Worm (Caenorhabditis elegans) whole organism, L1 larva: ENCODE data around the gene dat-1.

Source experiments
- C16A3.4 ChIP-seq: fragments of 150-350 bp; optimal IDR thresholded peaks from 2 replicates; lab custom pipeline; 2014; ENCODE audit warnings: missing biosample characterization, missing genetic modification characterization
- F16B12.6 ChIP-seq: fragments of 150-350 bp; optimal IDR thresholded peaks from 2 replicates; lab custom pipeline; 2014; ENCODE audit warnings: missing biosample characterization, missing genetic modification characterization
- aha-1 ChIP-seq: fragments of 150-350 bp; optimal IDR thresholded peaks from 2 replicates; lab custom pipeline; 2014; ENCODE audit warnings: missing biosample characterization, missing genetic modification characterization
- aly-2 ChIP-seq: fragments of 150-350 bp; optimal IDR thresholded peaks from 2 replicates; lab custom pipeline; 2014; ENCODE audit warnings: missing biosample characterization, missing genetic modification characterization
- ama-1 ChIP-seq: fragments of 150-350 bp; optimal IDR thresholded peaks from 2 replicates; lab custom pipeline; 2014
- ceh-63 ChIP-seq: fragments of 200-800 bp; sonication (Bioruptor generic); optimal IDR thresholded peaks from 2 replicates; lab custom pipeline; 2018; ENCODE audit warnings: mild to moderate bottlenecking, missing genetic modification characterization, missing compliant biosample characterization
- dpl-1 ChIP-seq, 3 experiments: fragments of 150-350 bp in 2 of 3; sonication (generic microtip) in 1 of 3; optimal IDR thresholded peaks; 2 replicates each; lab custom pipeline; 2014 to 2017; ENCODE audit warnings: missing biosample characterization in 3 of 3, missing genetic modification characterization in 3 of 3, missing genetic modification reagents in 3 of 3
- dsc-1 ChIP-seq: sonication (generic microtip); optimal IDR thresholded peaks from 2 replicates; lab custom pipeline; 2016; ENCODE audit warnings: mild to moderate bottlenecking, missing genetic modification characterization, missing compliant biosample characterization
- efl-1 ChIP-seq, 4 experiments: fragments of 150-350 bp; optimal IDR thresholded peaks in 3 of 4; peaks in 1 of 4; 1 replicate in 1 of 4; 2 replicates in 3 of 4; lab custom pipeline; 2014; ENCODE audit warnings: missing biosample characterization in 2 of 4, missing genetic modification characterization in 2 of 4, missing genetic modification reagents in 2 of 4
- egl-27 ChIP-seq, 2 experiments: fragments of 150-350 bp in 1 of 2; sonication (generic microtip); optimal IDR thresholded peaks; 3 replicates each; lab custom pipeline; 2017 to 2018; ENCODE audit warnings: missing biosample characterization in 2 of 2, missing genetic modification characterization in 2 of 2, missing genetic modification reagents in 2 of 2
- elt-2 ChIP-seq: sonication (generic microtip); optimal IDR thresholded peaks from 2 replicates; lab custom pipeline; 2016; ENCODE audit warnings: missing genetic modification characterization, mild to moderate bottlenecking, inconsistent platforms, missing compliant biosample characterization, missing genetic modification reagents
- elt-3 ChIP-seq, 6 experiments: fragments of 150-350 bp in 1 of 6; sonication (generic microtip); optimal IDR thresholded peaks; 2 replicates each; lab custom pipeline; 2017 to 2018; ENCODE audit warnings: missing biosample characterization in 6 of 6, missing genetic modification characterization in 6 of 6, inconsistent platforms in 1 of 6
- ets-5 ChIP-seq: fragments of 200-800 bp; sonication (Bioruptor generic); IDR thresholded peaks from 2 replicates; pipeline ENCODE4 v1.3.6; 2022; ENCODE audit warnings: missing genetic modification characterization, missing compliant biosample characterization
- fkh-10 ChIP-seq: sonication (generic microtip); optimal IDR thresholded peaks from 2 replicates; lab custom pipeline; 2017; ENCODE audit warnings: missing biosample characterization, missing genetic modification reagents, missing genetic modification characterization
- fkh-8 ChIP-seq: sonication (generic microtip); optimal IDR thresholded peaks from 2 replicates; lab custom pipeline; 2016; ENCODE audit warnings: mild to moderate bottlenecking, missing genetic modification characterization, missing compliant biosample characterization
- grh-1 ChIP-seq: fragments of 200-800 bp; sonication (Bioruptor generic); IDR thresholded peaks from 2 replicates; pipeline ENCODE4 v1.3.6; 2022; ENCODE audit warnings: missing genetic modification reagents, missing genetic modification characterization, missing compliant biosample characterization
- hlh-17 ChIP-seq: fragments of 200-800 bp; sonication (Bioruptor generic); optimal IDR thresholded peaks from 2 replicates; lab custom pipeline; 2018; ENCODE audit warnings: missing genetic modification characterization, mild to moderate bottlenecking, missing compliant biosample characterization, moderate library complexity, borderline replicate concordance
- isw-1 ChIP-seq: fragments of 200-800 bp; sonication (Bioruptor generic); IDR thresholded peaks from 2 replicates; pipeline ENCODE4 v1.3.6; 2022; ENCODE audit warnings: missing genetic modification characterization, missing compliant biosample characterization
- jun-1 ChIP-seq: fragments of 150-350 bp; optimal IDR thresholded peaks from 2 replicates; lab custom pipeline; 2014; ENCODE audit warnings: missing biosample characterization, missing genetic modification reagents, missing genetic modification characterization
- lin-13 ChIP-seq: fragments of 150-350 bp; optimal IDR thresholded peaks from 2 replicates; lab custom pipeline; 2014; ENCODE audit warnings: missing biosample characterization, missing genetic modification reagents, missing genetic modification characterization
- lin-14 ChIP-seq: fragments of 200-800 bp; sonication (Bioruptor generic); optimal IDR thresholded peaks from 2 replicates; lab custom pipeline; 2018; ENCODE audit warnings: mild to moderate bottlenecking, missing genetic modification characterization, moderate library complexity, missing compliant biosample characterization
- lin-35 ChIP-seq, 2 experiments: fragments of 150-350 bp; optimal IDR thresholded peaks; 2 replicates each; lab custom pipeline; 2014; ENCODE audit warnings: missing biosample characterization in 2 of 2, missing genetic modification characterization in 2 of 2, missing genetic modification reagents in 2 of 2
- lin-39 ChIP-seq: fragments of 150-350 bp; optimal IDR thresholded peaks from 2 replicates; lab custom pipeline; 2014; ENCODE audit warnings: missing biosample characterization, missing genetic modification reagents, missing genetic modification characterization
- lsy-2 ChIP-seq, 2 experiments: fragments of 150-350 bp; optimal IDR thresholded peaks; 2 replicates each; lab custom pipeline; 2014; ENCODE audit warnings: missing biosample characterization in 2 of 2, missing genetic modification characterization in 2 of 2
- mef-2 ChIP-seq: fragments of 150-350 bp; optimal IDR thresholded peaks from 2 replicates; lab custom pipeline; 2014; ENCODE audit warnings: missing biosample characterization, missing genetic modification characterization
- mep-1 ChIP-seq: fragments of 150-350 bp; optimal IDR thresholded peaks from 2 replicates; lab custom pipeline; 2014; ENCODE audit warnings: missing biosample characterization, missing genetic modification characterization
- nhr-11 ChIP-seq: fragments of 150-350 bp; optimal IDR thresholded peaks from 2 replicates; lab custom pipeline; 2014; ENCODE audit warnings: missing biosample characterization, missing genetic modification characterization
- nhr-12 ChIP-seq: sonication (generic microtip); optimal IDR thresholded peaks from 2 replicates; lab custom pipeline; 2017; ENCODE audit warnings: missing biosample characterization, missing genetic modification characterization
- nhr-20 ChIP-seq: sonication (generic microtip); optimal IDR thresholded peaks from 2 replicates; lab custom pipeline; 2016; ENCODE audit warnings: mild to moderate bottlenecking, missing genetic modification characterization, missing compliant biosample characterization
- nhr-237 ChIP-seq: fragments of 150-350 bp; optimal IDR thresholded peaks from 2 replicates; lab custom pipeline; 2014; ENCODE audit warnings: missing biosample characterization, missing genetic modification characterization
- nhr-28 ChIP-seq: fragments of 150-350 bp; optimal IDR thresholded peaks from 2 replicates; lab custom pipeline; 2014; ENCODE audit warnings: missing biosample characterization, missing genetic modification characterization
- nhr-47 ChIP-seq: sonication (generic microtip); optimal IDR thresholded peaks from 2 replicates; lab custom pipeline; 2016; ENCODE audit warnings: mild to moderate bottlenecking, missing genetic modification characterization, moderate library complexity, missing compliant biosample characterization
- nhr-77 ChIP-seq: fragments of 150-350 bp; optimal IDR thresholded peaks from 2 replicates; lab custom pipeline; 2014; ENCODE audit warnings: missing biosample characterization, missing genetic modification characterization
- nhr-84 ChIP-seq: sonication (generic microtip); optimal IDR thresholded peaks from 2 replicates; lab custom pipeline; 2017; ENCODE audit warnings: missing biosample characterization, missing genetic modification characterization
- nhr-85 ChIP-seq: sonication (generic microtip); peaks from one replicate; lab custom pipeline; 2016; ENCODE audit warnings: missing genetic modification characterization, inconsistent platforms, missing compliant biosample characterization
- nhr-90 ChIP-seq: sonication (generic microtip); optimal IDR thresholded peaks from 2 replicates; lab custom pipeline; 2016; ENCODE audit warnings: mild to moderate bottlenecking, missing genetic modification characterization, missing compliant biosample characterization; ENCODE audit not compliant: poor library complexity
- pax-3 ChIP-seq: fragments of 200-800 bp; sonication (Bioruptor generic); optimal IDR thresholded peaks from 2 replicates; lab custom pipeline; 2018; ENCODE audit warnings: mild to moderate bottlenecking, missing genetic modification characterization, moderate library complexity, missing compliant biosample characterization
- skn-1 ChIP-seq: fragments of 150-350 bp; optimal IDR thresholded peaks from 2 replicates; lab custom pipeline; 2014; ENCODE audit warnings: missing biosample characterization, missing genetic modification characterization
- snpc-4 ChIP-seq: fragments of 150-350 bp; optimal IDR thresholded peaks from 2 replicates; lab custom pipeline; 2014; ENCODE audit warnings: missing biosample characterization, missing genetic modification characterization
- snu-23 ChIP-seq: sonication (generic microtip); optimal IDR thresholded peaks from 2 replicates; lab custom pipeline; 2016; ENCODE audit warnings: missing genetic modification characterization, missing compliant biosample characterization
- sox-4 ChIP-seq: sonication (generic microtip); optimal IDR thresholded peaks from 2 replicates; lab custom pipeline; 2016; ENCODE audit warnings: missing genetic modification characterization, missing compliant biosample characterization
- sptf-1 ChIP-seq: fragments of 150-350 bp; optimal IDR thresholded peaks from 2 replicates; lab custom pipeline; 2014; ENCODE audit warnings: missing biosample characterization, missing genetic modification characterization
- swsn-7 ChIP-seq: sonication (generic microtip); optimal IDR thresholded peaks from 2 replicates; lab custom pipeline; 2016; ENCODE audit warnings: missing genetic modification characterization, missing compliant biosample characterization
- tlp-1 ChIP-seq: fragments of 150-350 bp; optimal IDR thresholded peaks from 2 replicates; lab custom pipeline; 2014; ENCODE audit warnings: missing biosample characterization, missing genetic modification characterization
- unc-130 ChIP-seq: fragments of 150-350 bp; optimal IDR thresholded peaks from 2 replicates; lab custom pipeline; 2017; ENCODE audit warnings: missing biosample characterization, missing genetic modification characterization, inconsistent platforms
- unc-62 ChIP-seq: fragments of 150-350 bp; optimal IDR thresholded peaks from 2 replicates; lab custom pipeline; 2014; ENCODE audit warnings: missing biosample characterization, missing genetic modification reagents, missing genetic modification characterization
- unc-98 ChIP-seq: fragments of 200-800 bp; sonication (Bioruptor generic); IDR thresholded peaks from 2 replicates; pipeline ENCODE4 v1.3.6; 2022; ENCODE audit warnings: missing genetic modification characterization, missing compliant biosample characterization
- vab-15 ChIP-seq: sonication (generic microtip); optimal IDR thresholded peaks from 2 replicates; lab custom pipeline; 2017; ENCODE audit warnings: missing genotype, mild to moderate bottlenecking, missing genetic modification characterization, missing compliant biosample characterization
- xbp-1 ChIP-seq: sonication (generic microtip); optimal IDR thresholded peaks from 2 replicates; lab custom pipeline; 2016; ENCODE audit warnings: missing genetic modification characterization, missing compliant biosample characterization
- zag-1 ChIP-seq: fragments of 150-350 bp; optimal IDR thresholded peaks from 2 replicates; lab custom pipeline; 2014; ENCODE audit warnings: missing biosample characterization, missing genetic modification characterization

Gene dat-1

DNA sequence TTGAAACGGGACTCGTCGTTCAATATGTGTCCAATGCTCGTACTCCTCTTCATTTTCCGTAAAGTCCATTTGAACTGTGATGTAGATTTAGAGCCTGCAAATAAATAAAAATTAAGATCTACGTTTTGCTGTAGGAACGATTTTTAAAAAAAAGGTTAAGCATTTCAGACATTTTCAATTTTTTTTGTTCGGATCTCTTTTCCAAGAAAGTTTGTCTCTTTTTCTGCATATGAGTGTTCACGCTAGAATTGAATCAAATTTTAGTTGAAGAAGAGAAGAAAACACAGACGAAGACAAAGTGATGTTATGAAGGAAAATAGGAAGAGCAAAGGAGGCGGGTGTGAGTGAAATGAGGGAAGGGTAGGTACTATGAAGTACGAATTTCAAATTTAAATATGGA lies 27.4 kb upstream of the dat-1 start, which contains the start of gene npr-29 (continued):
- TF ChIP-seq egl-27 (tag; optimal IDR thresholded peaks at IDR 0.05; lab: Kevin White, UChicago): no peak

DNA sequence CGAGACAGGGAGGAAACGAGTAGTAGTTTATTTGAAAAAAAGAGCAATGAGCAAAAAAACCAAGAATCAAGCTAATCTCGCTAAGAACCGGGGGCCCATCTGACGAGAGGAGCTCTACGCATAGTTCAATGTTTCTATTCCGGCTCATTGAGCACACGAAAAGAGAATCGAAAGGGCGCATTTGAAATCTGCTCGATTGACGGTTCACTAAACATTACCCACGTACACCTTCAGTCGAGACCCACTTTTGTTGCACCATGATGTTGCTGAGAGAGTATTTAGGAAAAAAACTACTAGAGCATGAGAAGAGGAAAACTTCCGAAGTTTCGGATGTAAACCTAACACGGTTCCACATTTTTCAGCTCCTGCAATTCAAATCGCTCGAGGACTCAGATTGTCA lies 17.8 kb upstream of the dat-1 start:
- peak; percentile 30 for TF ChIP-seq aly-2 (tag; lab: Kevin White, UChicago)
- no peak for TF ChIP-seq dsc-1 (tag; lab: Kevin White, UChicago)
- peak; percentile 21 for TF ChIP-seq lin-14

ce11 chrIII:9228190-9228589 lies 14.6 kb upstream of the dat-1 start:
- TF ChIP-seq nhr-12 (tag; lab: Kevin White, UChicago) (no peak), pax-3 (tag; lab: Kevin White, UChicago) (no peak), unc-130 (tag; lab: Kevin White, UChicago) (no peak), lsy-2 (tag; optimal IDR thresholded peaks at IDR 0.05; lab: Kevin White, UChicago) (peak; percentile 50 to 86), jun-1 (tag; lab: Kevin White, UChicago) (no peak), sox-4 (tag; lab: Kevin White, UChicago) (no peak), C16A3.4 (tag; lab: Kevin White, UChicago) (peak; percentile 69), nhr-28 (tag; lab: Kevin White, UChicago) (no peak), elt-2 (tag; lab: Kevin White, UChicago) (no peak), ets-5 (GFP tag; lab: Robert Waterston, UW) (no peak), grh-1 (GFP tag; lab: Robert Waterston, UW) (no peak), snpc-4 (tag; lab: Kevin White, UChicago) (peak; percentile 28), unc-62 (no peak), ama-1 (lab: Kevin White, UChicago) (no peak), swsn-7 (tag; lab: Kevin White, UChicago) (peak; percentile 31), dsc-1 (tag; lab: Kevin White, UChicago) (no peak), mep-1 (tag; lab: Kevin White, UChicago) (peak; percentile 76), F16B12.6 (peak; percentile 52), fkh-10 (GFP tag; lab: Kevin White, UChicago) (no peak), snu-23 (GFP tag; lab: Kevin White, UChicago) (peak; percentile 55), fkh-8 (tag; lab: Kevin White, UChicago) (peak; percentile 28), zag-1 (tag; lab: Kevin White, UChicago) (no peak), hlh-17 (GFP tag; lab: Kevin White, UChicago) (no peak), lin-13 (GFP tag; lab: Kevin White, UChicago) (peak; percentile 26), sptf-1 (tag; lab: Kevin White, UChicago) (no peak), nhr-90 (no peak), nhr-77 (peak; percentile 46), nhr-47 (tag; lab: Kevin White, UChicago) (peak; percentile 57), nhr-237 (tag; lab: Kevin White, UChicago) (no peak), isw-1 (GFP tag; lab: Robert Waterston, UW) (no peak), lin-39 (tag; lab: Kevin White, UChicago) (no peak), lin-35 (GFP tag; optimal IDR thresholded peaks at IDR 0.05; lab: Kevin White, UChicago) (peak; percentile 88 to 95), tlp-1 (tag; lab: Kevin White, UChicago) (no peak), efl-1 (optimal IDR thresholded peaks at IDR 0.05; lab: Kevin White, UChicago) (peak; percentile 85 to 99), efl-1 (GFP tag; optimal IDR thresholded peaks at IDR 0.05 in 1 of 2; lab: Kevin White, UChicago) (peak; percentile 86 to 98), nhr-11 (tag; lab: Kevin White, UChicago) (no peak), elt-3 (tag; optimal IDR thresholded peaks at IDR 0.05; lab: Kevin White, UChicago) (no peak), nhr-84 (no peak), vab-15 (tag; lab: Kevin White, UChicago) (no peak), skn-1 (tag; lab: Kevin White, UChicago) (peak; percentile 10), aha-1 (tag; lab: Kevin White, UChicago) (no peak), nhr-85 (peak; percentile 56), dpl-1 (GFP tag; optimal IDR thresholded peaks at IDR 0.05; lab: Kevin White, UChicago) (peak; percentile 90 to 94 (median 92)), xbp-1 (tag; lab: Kevin White, UChicago) (peak; percentile 35), nhr-20 (tag; lab: Kevin White, UChicago) (peak; percentile 37), unc-98 (no peak), ceh-63 (GFP tag; lab: Kevin White, UChicago) (no peak), mef-2 (tag; lab: Kevin White, UChicago) (no peak)
